Fruit fly (Drosophila melanogaster): ENCODE data around the gene Gr93a.

DNA sequence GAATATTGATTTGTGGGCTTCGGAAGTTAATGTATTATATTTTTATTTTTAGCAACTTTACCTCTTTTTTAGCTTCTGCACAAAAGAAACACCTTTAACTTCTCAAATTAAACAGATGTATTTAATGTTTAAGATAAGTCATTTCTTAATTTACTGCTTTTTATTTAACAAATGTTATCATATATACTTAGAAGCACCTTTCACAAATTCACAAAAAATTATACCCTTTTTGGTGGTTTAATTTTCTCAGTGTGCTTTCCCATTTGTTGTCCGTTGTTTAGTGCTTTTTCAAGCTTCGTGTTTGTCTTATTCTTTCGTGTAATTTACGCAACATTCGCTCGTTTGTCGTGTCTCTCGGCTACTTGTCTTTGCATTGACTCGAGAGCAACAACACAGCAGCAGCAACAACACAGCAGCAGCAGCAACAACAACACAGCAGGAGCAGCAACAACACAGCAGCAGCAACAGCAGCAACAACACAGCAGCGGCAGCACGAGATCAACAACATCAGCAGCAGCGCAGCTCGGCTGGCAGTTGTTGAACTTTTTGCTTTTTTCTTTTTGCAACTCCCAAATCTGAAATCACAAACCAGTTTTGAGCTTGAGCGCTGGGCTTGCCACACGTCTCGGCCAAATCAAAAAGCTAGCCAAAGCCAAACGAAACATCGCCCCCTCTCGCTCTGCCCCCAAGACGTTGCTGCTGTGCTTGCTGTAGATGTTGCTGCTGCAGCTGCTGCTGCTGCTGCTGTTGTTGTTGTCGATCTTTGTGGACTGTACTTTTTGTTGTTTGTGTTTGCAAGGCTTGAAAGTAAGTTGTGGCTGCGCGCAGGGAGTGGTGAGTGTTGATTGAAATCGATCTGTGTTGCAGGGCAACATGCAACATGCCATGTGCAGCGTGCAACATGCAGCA is 5.0 kb downstream of the Gr93a start:
- TF ChIP-seq h (optimal IDR thresholded peaks at IDR 0.05) (no peak), Sin3A (optimal IDR thresholded peaks at IDR 0.05) (no peak), ttk (optimal IDR thresholded peaks at IDR 0.05) (no peak)

All from Kc167 (cell line).